Fruit fly (Drosophila melanogaster) whole organism, embryonic: ENCODE results near the gene Abl.

Experiments
- Bdp1 ChIP-seq: fragments of 200-800 bp; sonication (Bioruptor generic); optimal IDR thresholded peaks from 3 replicates; lab custom pipeline; 2016; ENCODE audit warnings: missing biosample characterization, missing genetic modification characterization
- Bgb ChIP-seq: fragments of 200-800 bp; sonication (Bioruptor generic); IDR thresholded peaks from 2 replicates; pipeline ENCODE4 v1.3.6; 2022; ENCODE audit warnings: missing biosample characterization, missing genetic modification characterization; ENCODE audit not compliant: partially characterized antibody
- CG11093 ChIP-seq: fragments of 200-800 bp; sonication (Bioruptor generic); IDR thresholded peaks from 3 replicates; pipeline ENCODE4 v1.3.6; 2022; ENCODE audit warnings: missing biosample characterization, missing genetic modification characterization
- CG12299 ChIP-seq: fragments of 200-800 bp; sonication (Bioruptor generic); optimal IDR thresholded peaks from 2 replicates; lab custom pipeline; 2018; ENCODE audit warnings: missing biosample characterization, mild to moderate bottlenecking, missing genetic modification characterization
- CG12391 ChIP-seq: fragments of 200-800 bp; sonication (Bioruptor generic); optimal IDR thresholded peaks from 3 replicates; lab custom pipeline; 2018; ENCODE audit warnings: missing biosample characterization, mild to moderate bottlenecking, missing genetic modification characterization, moderate library complexity
- CG12659 ChIP-seq: fragments of 200-800 bp; sonication (Bioruptor generic); optimal IDR thresholded peaks from 3 replicates; lab custom pipeline; 2017; ENCODE audit warnings: mild to moderate bottlenecking, missing biosample characterization, missing genetic modification reagents, missing genetic modification characterization
- CG14710 ChIP-seq: fragments of 200-800 bp; sonication (Bioruptor generic); optimal IDR thresholded peaks from 3 replicates; lab custom pipeline; 2019; ENCODE audit warnings: missing biosample characterization, mild to moderate bottlenecking, missing genetic modification characterization, moderate library complexity
- CG16863 ChIP-seq: fragments of 200-800 bp; sonication (Bioruptor generic); optimal IDR thresholded peaks from 3 replicates; lab custom pipeline; 2016; ENCODE audit warnings: missing biosample characterization, missing genetic modification characterization
- CG17186 ChIP-seq: fragments of 200-800 bp; sonication (Bioruptor generic); optimal IDR thresholded peaks from 3 replicates; lab custom pipeline; 2017; ENCODE audit warnings: missing biosample characterization, missing genetic modification reagents, missing genetic modification characterization
- CG18476 ChIP-seq: fragments of 200-800 bp; sonication (Bioruptor generic); optimal IDR thresholded peaks from 2 replicates; lab custom pipeline; 2016; ENCODE audit warnings: missing biosample characterization, mild to moderate bottlenecking, missing genetic modification characterization
- CG2199 ChIP-seq: fragments of 200-800 bp; sonication (Bioruptor generic); IDR thresholded peaks from 3 replicates; pipeline ENCODE4 v1.3.6; 2022; ENCODE audit warnings: missing biosample characterization, missing genetic modification characterization
- CG30020 ChIP-seq: fragments of 200-800 bp; optimal IDR thresholded peaks from 2 replicates; lab custom pipeline; 2019; ENCODE audit warnings: missing biosample characterization, mild to moderate bottlenecking, missing genetic modification characterization, moderate library complexity
- CG30431 ChIP-seq: fragments of 200-800 bp; sonication (Bioruptor generic); optimal IDR thresholded peaks from 2 replicates; lab custom pipeline; 2017; ENCODE audit warnings: missing biosample characterization, missing genetic modification characterization
- CG31365 ChIP-seq: fragments of 200-800 bp; sonication (Bioruptor generic); optimal IDR thresholded peaks from 2 replicates; lab custom pipeline; 2018; ENCODE audit warnings: missing biosample characterization, mild to moderate bottlenecking, missing genetic modification characterization
- CG32532 ChIP-seq: fragments of 200-800 bp; sonication (Bioruptor generic); IDR thresholded peaks from 2 replicates; pipeline ENCODE4 v1.3.6; 2022; ENCODE audit warnings: missing biosample characterization, missing genetic modification characterization
- CG3726 ChIP-seq: fragments of 200-800 bp; sonication (Bioruptor generic); IDR thresholded peaks from 3 replicates; pipeline ENCODE4, ENCODE4 v1.3.6; 2022; ENCODE audit warnings: missing biosample characterization, missing genetic modification characterization
- CG4730 ChIP-seq: fragments of 200-800 bp; sonication (Bioruptor generic); IDR thresholded peaks from 2 replicates; pipeline ENCODE4 v1.3.6; 2022; ENCODE audit warnings: missing biosample characterization, missing genetic modification characterization
- CG5245 ChIP-seq: fragments of 200-800 bp; sonication (Bioruptor generic); optimal IDR thresholded peaks from 3 replicates; lab custom pipeline; 2016; ENCODE audit warnings: missing biosample characterization, missing genetic modification characterization
- CG7357 ChIP-seq: fragments of 200-800 bp; sonication (Bioruptor generic); IDR thresholded peaks from 3 replicates; pipeline ENCODE4 v1.3.6; 2022; ENCODE audit warnings: missing biosample characterization, missing genetic modification characterization
- CG8924 ChIP-seq: fragments of 200-800 bp; optimal IDR thresholded peaks from 3 replicates; lab custom pipeline; 2019; ENCODE audit warnings: missing biosample characterization, mild to moderate bottlenecking, missing genetic modification characterization, moderate library complexity
- CG8944 ChIP-seq: fragments of 200-800 bp; sonication (Bioruptor generic); optimal IDR thresholded peaks from 3 replicates; lab custom pipeline; 2016; ENCODE audit warnings: missing biosample characterization, missing genetic modification characterization
- CG9437 ChIP-seq: fragments of 200-800 bp; sonication (Bioruptor generic); optimal IDR thresholded peaks from 2 replicates; lab custom pipeline; 2018; ENCODE audit warnings: missing biosample characterization, mild to moderate bottlenecking, missing genetic modification characterization
- CG9817 ChIP-seq: fragments of 200-800 bp; sonication (Bioruptor generic); optimal IDR thresholded peaks from 2 replicates; lab custom pipeline; 2018; ENCODE audit warnings: missing biosample characterization, mild to moderate bottlenecking, missing genetic modification characterization, moderate library complexity
- Camta ChIP-seq: fragments of 200-800 bp; sonication (Bioruptor generic); optimal IDR thresholded peaks from 2 replicates; lab custom pipeline; 2016; ENCODE audit warnings: missing biosample characterization, missing genetic modification characterization
- CrebB ChIP-seq: fragments of 200-800 bp; sonication (Bioruptor generic); optimal IDR thresholded peaks from 3 replicates; lab custom pipeline; 2018; ENCODE audit warnings: missing biosample characterization, mild to moderate bottlenecking, missing genetic modification characterization
- Dek ChIP-seq: fragments of 200-800 bp; sonication (Bioruptor generic); optimal IDR thresholded peaks from 3 replicates; lab custom pipeline; 2019; ENCODE audit warnings: missing biosample characterization, mild to moderate bottlenecking, missing genetic modification characterization, moderate library complexity
- Dp ChIP-seq: fragments of 200-800 bp; sonication (Bioruptor generic); optimal IDR thresholded peaks from 2 replicates; lab custom pipeline; 2018; ENCODE audit warnings: missing biosample characterization, mild to moderate bottlenecking, missing genetic modification characterization, moderate library complexity
- Drgx ChIP-seq: fragments of 200-800 bp; sonication (Bioruptor generic); IDR thresholded peaks from 2 replicates; pipeline ENCODE4 v1.3.6; 2022; ENCODE audit warnings: missing biosample characterization, missing genetic modification characterization
- Gug ChIP-seq: fragments of 200-800 bp; sonication (Bioruptor generic); IDR thresholded peaks from 4 replicates; pipeline ENCODE4 v1.3.6; 2022; ENCODE audit warnings: missing biosample characterization, missing genetic modification characterization
- H2.0 ChIP-seq: fragments of 200-800 bp; sonication (Bioruptor generic); IDR thresholded peaks from 2 replicates; pipeline ENCODE4 v1.3.6; 2022; ENCODE audit warnings: missing biosample characterization, missing genetic modification characterization
- HLHmδ ChIP-seq: fragments of 200-800 bp; sonication (Bioruptor generic); optimal IDR thresholded peaks from 2 replicates; lab custom pipeline; 2018; ENCODE audit warnings: missing biosample characterization, mild to moderate bottlenecking, missing genetic modification characterization, moderate library complexity
- Hand ChIP-seq: fragments of 200-800 bp; sonication (Bioruptor generic); optimal IDR thresholded peaks from 2 replicates; lab custom pipeline; 2017; ENCODE audit warnings: mild to moderate bottlenecking, missing biosample characterization, missing genetic modification reagents, missing genetic modification characterization
- Hr3 ChIP-seq: fragments of 200-800 bp; sonication (Bioruptor generic); optimal IDR thresholded peaks from 3 replicates; lab custom pipeline; 2016; ENCODE audit warnings: missing biosample characterization, missing genetic modification characterization
- MBD-R2 ChIP-seq: fragments of 200-800 bp; sonication (Bioruptor generic); IDR thresholded peaks from 2 replicates; pipeline ENCODE4 v1.3.6; 2022; ENCODE audit warnings: missing biosample characterization, missing genetic modification characterization
- Ravus ChIP-seq: fragments of 200-800 bp; sonication (Bioruptor generic); IDR thresholded peaks from 2 replicates; pipeline ENCODE4 v1.3.6; 2022; ENCODE audit warnings: missing biosample characterization, missing genetic modification characterization
- YL-1 ChIP-seq: fragments of 200-800 bp; sonication (Bioruptor generic); optimal IDR thresholded peaks from 3 replicates; lab custom pipeline; 2017; ENCODE audit warnings: missing biosample characterization, mild to moderate bottlenecking, missing genetic modification characterization
- ab ChIP-seq: fragments of 200-800 bp; sonication (Bioruptor generic); optimal IDR thresholded peaks from 2 replicates; lab custom pipeline; 2016; ENCODE audit warnings: missing biosample characterization, missing genetic modification characterization
- amos ChIP-seq: fragments of 200-800 bp; sonication (Bioruptor generic); IDR thresholded peaks from 2 replicates; pipeline ENCODE4 v1.3.6; 2022; ENCODE audit warnings: missing biosample characterization, missing genetic modification characterization; ENCODE audit not compliant: partially characterized antibody
- bcd ChIP-seq: fragments of 200-800 bp; sonication (Bioruptor generic); optimal IDR thresholded peaks from 2 replicates; lab custom pipeline; 2017; ENCODE audit warnings: missing biosample characterization, mild to moderate bottlenecking, missing genetic modification characterization
- cg ChIP-seq: fragments of 200-800 bp; sonication (Bioruptor generic); optimal IDR thresholded peaks from 3 replicates; lab custom pipeline; 2019; ENCODE audit warnings: missing biosample characterization, mild to moderate bottlenecking, missing genetic modification characterization, moderate library complexity
- esg ChIP-seq: fragments of 200-800 bp; sonication (Bioruptor generic); conservative IDR thresholded peaks from 2 replicates; pipeline ENCODE4 v1.3.6; 2022; ENCODE audit warnings: missing biosample characterization, missing genetic modification characterization
- eve ChIP-seq, 2 experiments: fragments of >200 bp; optimal IDR thresholded peaks; 2 replicates each; lab custom pipeline; 2017; ENCODE audit warnings: missing biosample characterization in 2 of 2, missing genetic modification characterization in 2 of 2
- ham ChIP-seq: fragments of 200-800 bp; sonication (Bioruptor generic); IDR thresholded peaks from 2 replicates; pipeline ENCODE4 v1.3.6; 2022; ENCODE audit warnings: missing biosample characterization, missing genetic modification characterization
- kay ChIP-seq: fragments of 200-800 bp; sonication (Bioruptor generic); optimal IDR thresholded peaks from 2 replicates; lab custom pipeline; 2016; ENCODE audit warnings: missing biosample characterization, missing genetic modification characterization
- knrl ChIP-seq: fragments of 200-800 bp; sonication (Bioruptor generic); IDR thresholded peaks from 3 replicates; pipeline ENCODE4 v1.3.6; 2022; ENCODE audit warnings: missing biosample characterization, missing genetic modification characterization; ENCODE audit not compliant: partially characterized antibody
- maf-S ChIP-seq: fragments of 200-800 bp; sonication (Bioruptor generic); optimal IDR thresholded peaks from 2 replicates; lab custom pipeline; 2016; ENCODE audit warnings: missing biosample characterization, missing genetic modification characterization
- p53 ChIP-seq: fragments of 200-800 bp; sonication (Bioruptor generic); optimal IDR thresholded peaks from 2 replicates; lab custom pipeline; 2016; ENCODE audit warnings: missing biosample characterization, missing genetic modification characterization
- pan ChIP-seq, 4 experiments: fragments of >200 bp in 3 of 4; fragments of 200-800 bp in 1 of 4; sonication (Bioruptor generic) in 1 of 4; optimal IDR thresholded peaks in 3 of 4; IDR thresholded peaks in 1 of 4; 2 replicates each; pipeline versions ENCODE4 v1.3.6 to Lab custom; 2017 to 2022; ENCODE audit warnings: missing biosample characterization in 2 of 4, missing genetic modification characterization in 2 of 4, mixed read lengths in 1 of 4
- trh ChIP-seq: fragments of 200-800 bp; sonication (Bioruptor generic); optimal IDR thresholded peaks from 2 replicates; lab custom pipeline; 2016; ENCODE audit warnings: missing biosample characterization, missing genetic modification characterization
- vvl ChIP-seq: fragments of 200-800 bp; sonication (Bioruptor generic); IDR thresholded peaks from 2 replicates; pipeline ENCODE4 v1.3.6; 2022; ENCODE audit warnings: missing biosample characterization, missing genetic modification characterization
- z ChIP-seq: fragments of 200-800 bp; sonication (Bioruptor generic); IDR thresholded peaks from 3 replicates; pipeline ENCODE4 v1.3.6; 2022; ENCODE audit warnings: missing biosample characterization, missing genetic modification characterization

Gene Abl

DNA sequence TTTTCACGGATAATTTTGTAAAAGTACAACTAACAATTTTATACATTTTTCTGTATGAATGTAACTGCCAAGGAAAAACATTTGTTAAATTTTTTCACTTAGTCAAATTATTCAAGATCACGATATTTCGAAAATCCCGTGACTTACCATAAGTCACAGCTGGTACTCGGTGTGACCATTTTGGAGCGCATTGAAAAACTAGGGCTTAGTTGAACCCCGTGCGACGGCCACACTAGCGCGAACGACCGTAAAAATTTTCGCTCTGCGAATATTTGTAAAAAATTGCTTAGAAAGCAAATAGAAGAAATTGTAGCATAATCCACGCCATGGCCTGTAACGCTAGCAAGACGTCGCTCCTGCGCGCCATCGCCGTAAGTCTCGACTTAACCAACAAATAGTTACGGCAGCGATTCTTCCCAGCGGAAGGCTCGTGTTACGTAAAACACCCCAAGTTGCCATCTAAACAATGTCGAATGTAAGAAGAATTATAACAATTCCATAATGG lies 63.6 kb downstream of the Abl start, which contains the start of gene UQCR-C2 (continued):
- TF ChIP-seq cg (GFP tag; lab: Kevin White, UChicago) (no peak), CG31365 (tag; lab: Kevin White, UChicago) (no peak), CG17186 (GFP tag; lab: Kevin White, UChicago) (peak; percentile 77), CG9817 (no peak), CG12299 (tag; lab: Kevin White, UChicago) (no peak), esg (GFP tag; lab: Robert Waterston, UW) (no peak), Ravus (GFP tag; lab: Robert Waterston, UW) (no peak), CG7357 (GFP tag; lab: Robert Waterston, UW) (no peak), Drgx (no peak), Hand (GFP tag; lab: Kevin White, UChicago) (peak; percentile 3), maf-S (GFP tag; lab: Kevin White, UChicago) (no peak), Bdp1 (GFP tag; lab: Kevin White, UChicago) (no peak), CG30431 (no peak), CG4730 (GFP tag; lab: Robert Waterston, UW) (no peak), knrl (peak; percentile 35; the same call in 1 of the 3 replicates), trh (no peak), CG8944 (GFP tag; lab: Kevin White, UChicago) (no peak), eve (GFP tag; optimal IDR thresholded peaks at IDR 0.05; lab: Kevin White, UChicago) (no peak), z (GFP tag; lab: Robert Waterston, UW) (no peak), vvl (GFP tag; lab: Robert Waterston, UW) (peak; percentile 49), CG14710 (tag; lab: Kevin White, UChicago) (peak; percentile 58), CG3726 (GFP tag; lab: Robert Waterston, UW) (no peak), CrebB (tag; lab: Kevin White, UChicago) (no peak), H2.0 (GFP tag; lab: Robert Waterston, UW) (no peak), CG9437 (GFP tag; lab: Kevin White, UChicago) (peak; percentile 84), CG2199 (no peak), HLHmδ (GFP tag; lab: Kevin White, UChicago) (no peak), Bgb (GFP tag; lab: Robert Waterston, UW) (peak; percentile 39), bcd (GFP tag; lab: Kevin White, UChicago) (no peak), CG16863 (no peak), CG8924 (tag; lab: Kevin White, UChicago) (peak; percentile 36), MBD-R2 (GFP tag; lab: Robert Waterston, UW) (peak; percentile 86), CG12391 (tag; lab: Kevin White, UChicago) (peak; percentile 35), CG5245 (GFP tag; lab: Kevin White, UChicago) (no peak), kay (GFP tag; lab: Kevin White, UChicago) (no peak), CG18476 (no peak), Hr3 (GFP tag; lab: Kevin White, UChicago) (no peak), YL-1 (GFP tag; lab: Kevin White, UChicago) (peak; percentile 92), CG32532 (GFP tag; lab: Robert Waterston, UW) (peak; percentile 16; the same call in 1 of the 2 replicates), CG12659 (peak; percentile 60), amos (GFP tag; lab: Robert Waterston, UW) (peak; percentile 30; the same call in 1 of the 2 replicates), pan (optimal IDR thresholded peaks at IDR 0.05; lab: Kevin White, UChicago) (no peak), pan (GFP tag; optimal IDR thresholded peaks at IDR 0.05 in 1 of 2, IDR thresholded peaks at IDR 0.05 in 1 of 2) (no peak), Camta (GFP tag; lab: Kevin White, UChicago) (no peak), CG30020 (tag; lab: Kevin White, UChicago) (peak; percentile 47), ham (GFP tag; lab: Robert Waterston, UW) (no peak), ab (GFP tag; lab: Kevin White, UChicago) (no peak), Dp (GFP tag; lab: Kevin White, UChicago) (peak; percentile 64), CG11093 (GFP tag; lab: Robert Waterston, UW) (no peak), p53 (GFP tag; lab: Kevin White, UChicago) (no peak), Dek (tag; lab: Kevin White, UChicago) (peak; percentile 50), Gug (GFP tag; lab: Robert Waterston, UW) (no peak)
